Worm (Caenorhabditis elegans) whole organism, midembryonic: ENCODE results near the gene W04E12.4.

Source experiments
- T22C8.4 ChIP-seq: fragments of 200-800 bp; sonication (Bioruptor generic); IDR thresholded peaks from 2 replicates; pipeline ENCODE4 v1.3.6; 2022; ENCODE audit warnings: missing genetic modification characterization, missing compliant biosample characterization
- cog-1 ChIP-seq: sonication (generic microtip); optimal IDR thresholded peaks from 2 replicates; lab custom pipeline; 2016; ENCODE audit warnings: missing genetic modification characterization, missing compliant biosample characterization
- flt-1 ChIP-seq: fragments of 200-800 bp; sonication (Bioruptor generic); IDR thresholded peaks from 2 replicates; pipeline ENCODE4 v1.3.6; 2022; ENCODE audit warnings: missing genetic modification characterization, missing compliant biosample characterization
- klf-2 ChIP-seq: fragments of 200-800 bp; sonication (Bioruptor generic); conservative IDR thresholded peaks from 2 replicates; pipeline ENCODE4 v1.3.6; 2022; ENCODE audit warnings: missing genetic modification reagents, missing genetic modification characterization, missing compliant biosample characterization
- med-1 ChIP-seq: sonication (generic microtip); optimal IDR thresholded peaks from 2 replicates; lab custom pipeline; 2017; ENCODE audit warnings: missing genetic modification characterization, mild to moderate bottlenecking, missing compliant biosample characterization, antibody characterized with exemption, missing genetic modification reagents; ENCODE audit not compliant: insufficient read depth
- ref-1 ChIP-seq: fragments of 200-800 bp; sonication (Bioruptor generic); conservative IDR thresholded peaks from 2 replicates; pipeline ENCODE4 v1.3.6; 2022; ENCODE audit warnings: missing genetic modification reagents, missing genetic modification characterization, missing compliant biosample characterization
- tab-1 ChIP-seq: fragments of 200-800 bp; sonication (Bioruptor generic); IDR thresholded peaks from 2 replicates; pipeline ENCODE4 v1.3.6; 2022; ENCODE audit warnings: missing genetic modification characterization, missing compliant biosample characterization
- ztf-23 ChIP-seq: fragments of 200-800 bp; sonication (Bioruptor generic); IDR thresholded peaks from 2 replicates; pipeline ENCODE4 v1.3.6; 2022; ENCODE audit warnings: missing genetic modification reagents, missing genetic modification characterization, missing compliant biosample characterization
- ztf-29 ChIP-seq: fragments of 200-800 bp; sonication (Bioruptor generic); IDR thresholded peaks from 2 replicates; pipeline ENCODE4 v1.3.6; 2022; ENCODE audit warnings: missing genetic modification reagents, missing genetic modification characterization, missing compliant biosample characterization

The W04E12.4 gene

ce11 chrV:19760751-19761150, 17.3 kb downstream of the W04E12.4 start, which contains the start of gene M162.5:
Gene M162.5 (plus strand): TSS chrV:19761051.
- TF ChIP-seq cog-1 (no peak), med-1 (no peak), ztf-29 (GFP tag; lab: Robert Waterston, UW) (no peak), ref-1 (GFP tag; lab: Robert Waterston, UW) (no peak), flt-1 (GFP tag; lab: Robert Waterston, UW) (no peak), tab-1 (GFP tag; lab: Robert Waterston, UW) (no peak)

ce11 chrV:19767719-19768118, 24.3 kb downstream of the W04E12.4 start:
- TF ChIP-seq flt-1 (GFP tag; lab: Robert Waterston, UW) (no peak), T22C8.4 (no peak), cog-1 (no peak), med-1 (no peak), klf-2 (GFP tag; lab: Robert Waterston, UW) (no peak), ztf-29 (GFP tag; lab: Robert Waterston, UW) (no peak), ref-1 (GFP tag; lab: Robert Waterston, UW) (no peak), tab-1 (GFP tag; lab: Robert Waterston, UW) (no peak), ztf-23 (no peak)

- no peak for TF ChIP-seq tab-1 (GFP tag; lab: Robert Waterston, UW)
Measured at ce11 chrV:19771660-19772059, 28.3 kb downstream of the W04E12.4 start, which contains the start of gene M162.15. Gene M162.15 (minus strand): TSS chrV:19771760.

- TF ChIP-seq ztf-23 (no peak), ztf-29 (GFP tag; lab: Robert Waterston, UW) (no peak), tab-1 (GFP tag; lab: Robert Waterston, UW) (no peak), flt-1 (GFP tag; lab: Robert Waterston, UW) (no peak), ref-1 (GFP tag; lab: Robert Waterston, UW) (no peak), cog-1 (no peak), T22C8.4 (no peak), med-1 (no peak)
Measured at ce11 chrV:19777227-19777626, 33.8 kb downstream of the W04E12.4 start, which contains the start of gene fbxa-118. Gene fbxa-118 (minus strand): TSS chrV:19777327.

- TF ChIP-seq flt-1 (GFP tag; lab: Robert Waterston, UW) = no peak
- no peak for TF ChIP-seq ztf-23
- TF ChIP-seq cog-1 = no peak
- TF ChIP-seq klf-2 (GFP tag; lab: Robert Waterston, UW) = no peak
- TF ChIP-seq T22C8.4 = no peak
- no peak for TF ChIP-seq tab-1 (GFP tag; lab: Robert Waterston, UW)
- no peak for TF ChIP-seq med-1
- TF ChIP-seq ref-1 (GFP tag; lab: Robert Waterston, UW) = no peak
- no peak for TF ChIP-seq ztf-29 (GFP tag; lab: Robert Waterston, UW)
Measured at ce11 chrV:19778608-19779007, 35.2 kb downstream of the W04E12.4 start, which contains the start of gene fbxa-194. Gene fbxa-194 (minus strand): TSS chrV:19778708.

ce11 chrV:19779220-19779619, 35.8 kb downstream of the W04E12.4 start:
- TF ChIP-seq flt-1 (GFP tag; lab: Robert Waterston, UW) = no peak
- TF ChIP-seq ztf-23 = no peak
- no peak for TF ChIP-seq ref-1 (GFP tag; lab: Robert Waterston, UW)
- no peak for TF ChIP-seq T22C8.4
- TF ChIP-seq tab-1 (GFP tag; lab: Robert Waterston, UW) = no peak
- no peak for TF ChIP-seq med-1
- TF ChIP-seq ztf-29 (GFP tag; lab: Robert Waterston, UW) = no peak

- TF ChIP-seq med-1 (no peak), ztf-29 (GFP tag; lab: Robert Waterston, UW) (no peak), tab-1 (GFP tag; lab: Robert Waterston, UW) (no peak), T22C8.4 (no peak), ztf-23 (no peak)
Measured at ce11 chrV:19783829-19784228, 40.4 kb downstream of the W04E12.4 start, which contains the start of gene srt-45. Gene srt-45 (plus strand): TSS chrV:19784129.

- TF ChIP-seq tab-1 (GFP tag; lab: Robert Waterston, UW) (no peak), ztf-29 (GFP tag; lab: Robert Waterston, UW) (no peak), med-1 (no peak), T22C8.4 (no peak), cog-1 (no peak), klf-2 (GFP tag; lab: Robert Waterston, UW) (no peak), ztf-23 (no peak), ref-1 (GFP tag; lab: Robert Waterston, UW) (no peak)
Measured at ce11 chrV:19788360-19788759, 45.0 kb downstream of the W04E12.4 start, which contains the start of gene clec-258. Gene clec-258 (plus strand): TSS chrV:19788440.

- TF ChIP-seq flt-1 (GFP tag; lab: Robert Waterston, UW) = no peak
- no peak for TF ChIP-seq klf-2 (GFP tag; lab: Robert Waterston, UW)
- no peak for TF ChIP-seq ztf-23
- no peak for TF ChIP-seq med-1
- no peak for TF ChIP-seq cog-1
- no peak for TF ChIP-seq T22C8.4
- TF ChIP-seq ztf-29 (GFP tag; lab: Robert Waterston, UW) = no peak
- no peak for TF ChIP-seq tab-1 (GFP tag; lab: Robert Waterston, UW)
- no peak for TF ChIP-seq ref-1 (GFP tag; lab: Robert Waterston, UW)
Measured at ce11 chrV:19790248-19790647, 46.8 kb downstream of the W04E12.4 start.

- no peak for TF ChIP-seq T22C8.4
- TF ChIP-seq flt-1 (GFP tag; lab: Robert Waterston, UW) = no peak
Measured at ce11 chrV:19794931-19795330, 51.5 kb downstream of the W04E12.4 start, which contains the start of gene M162.7. Gene M162.7 (minus strand): TSS chrV:19795031.
